Worm (Caenorhabditis elegans): Measurements from ENCODE around the gene rmd-3.

DNA sequence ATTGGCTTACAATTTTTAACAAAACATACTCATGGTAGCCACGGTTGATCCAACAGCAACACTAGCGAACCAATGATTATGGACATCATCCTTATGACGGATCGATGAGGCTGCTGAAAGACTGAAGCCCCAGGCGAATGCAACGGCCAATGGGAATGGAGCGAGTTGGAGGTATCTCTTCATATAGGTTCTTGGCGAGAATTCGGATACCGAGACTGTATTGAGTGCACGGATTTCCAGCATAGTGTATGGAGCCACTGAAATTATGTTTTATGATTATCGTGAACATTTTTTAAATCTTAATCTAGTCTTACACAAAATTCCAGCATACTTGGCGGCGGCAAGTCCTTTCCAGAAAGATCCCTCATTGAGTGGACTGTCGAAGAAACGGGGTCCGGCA is 5.1 kb upstream of the rmd-3 start:
- TF ChIP-seq nhr-25 (tag; optimal IDR thresholded peaks at IDR 0.05) = no peak
- no peak for TF ChIP-seq jun-1 (tag; optimal IDR thresholded peaks at IDR 0.05)
- TF ChIP-seq snpc-4 (tag; optimal IDR thresholded peaks at IDR 0.05) = no peak
- TF ChIP-seq nhr-237 (tag; optimal IDR thresholded peaks at IDR 0.05) = no peak
- no peak for TF ChIP-seq lin-15B (tag; optimal IDR thresholded peaks at IDR 0.05)
- TF ChIP-seq aly-2 (tag; optimal IDR thresholded peaks at IDR 0.05) = no peak
- TF ChIP-seq ama-1 (optimal IDR thresholded peaks at IDR 0.05) = no peak
- no peak for TF ChIP-seq nhr-76 (tag; optimal IDR thresholded peaks at IDR 0.05)
- TF ChIP-seq nhr-77 (tag; optimal IDR thresholded peaks at IDR 0.05) = no peak
- no peak for TF ChIP-seq ztf-11 (tag; optimal IDR thresholded peaks at IDR 0.05)
- no peak for TF ChIP-seq nhr-11 (tag; optimal IDR thresholded peaks at IDR 0.05)
- no peak for TF ChIP-seq ceh-28 (tag; optimal IDR thresholded peaks at IDR 0.05)

Data from whole organism, L3 larva.